Worm (Caenorhabditis elegans): ENCODE results near the gene nhr-264.

DNA sequence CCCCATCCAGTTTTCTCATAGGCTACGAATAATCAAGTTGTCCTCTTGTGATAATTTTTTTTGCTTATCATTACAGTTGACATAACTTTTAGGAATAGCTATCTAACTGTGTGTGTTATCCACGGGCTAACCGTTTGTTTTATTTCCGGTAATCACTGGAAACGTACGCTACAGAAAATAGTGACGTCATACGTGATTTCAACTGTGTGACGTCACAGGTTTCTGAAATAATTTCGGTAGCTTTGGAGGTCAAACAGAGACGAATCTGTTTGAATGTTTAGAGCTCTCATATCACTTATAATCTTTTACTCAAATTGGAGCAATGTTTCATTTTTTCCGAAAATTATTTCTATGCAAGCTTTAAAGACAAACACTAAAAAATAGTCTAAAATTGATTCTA lies 36.9 kb downstream of the nhr-264 start:
- TF ChIP-seq zip-5 (tag; optimal IDR thresholded peaks at IDR 0.05), result no peak
- TF ChIP-seq dve-1 (tag; optimal IDR thresholded peaks at IDR 0.05), result no peak
- TF ChIP-seq hlh-30 (tag; optimal IDR thresholded peaks at IDR 0.05; ENCODE audit: insufficient read depth), result no peak
- no peak for TF ChIP-seq ets-4 (tag; optimal IDR thresholded peaks at IDR 0.05)
